Fruit fly (Drosophila melanogaster) whole organism, embryonic: ENCODE data around the gene Twdlalpha.
A peak's percentile ranks its signal among the peaks of the same experiment; 100 is the strongest.

Experiments
- Bdp1 ChIP-seq: fragments of 200-800 bp; sonication (Bioruptor generic); optimal IDR thresholded peaks from 3 replicates; lab custom pipeline; 2016; ENCODE audit warnings: missing biosample characterization, missing genetic modification characterization
- Blimp-1 ChIP-seq: fragments of 200-800 bp; sonication (Bioruptor generic); optimal IDR thresholded peaks from 3 replicates; lab custom pipeline; 2018; ENCODE audit warnings: missing biosample characterization, missing genetic modification characterization, mild to moderate bottlenecking, moderate library complexity, missing genetic modification reagents
- CG10147 ChIP-seq: fragments of 200-800 bp; sonication (Bioruptor generic); optimal IDR thresholded peaks from 2 replicates; lab custom pipeline; 2019; ENCODE audit warnings: missing biosample characterization, mild to moderate bottlenecking, missing genetic modification characterization, moderate library complexity
- CG11504 ChIP-seq: fragments of 200-800 bp; sonication (Bioruptor generic); optimal IDR thresholded peaks from 3 replicates; lab custom pipeline; 2019; ENCODE audit warnings: missing biosample characterization, mild to moderate bottlenecking, missing genetic modification characterization, moderate library complexity
- CG11695 ChIP-seq: fragments of 200-800 bp; sonication (Bioruptor generic); IDR thresholded peaks from 3 replicates; pipeline ENCODE4 v1.3.6; 2022; ENCODE audit warnings: missing biosample characterization, missing genetic modification characterization
- CG11696 ChIP-seq: fragments of 200-800 bp; sonication (Bioruptor generic); IDR thresholded peaks from 2 replicates; pipeline ENCODE4 v1.3.6; 2022; ENCODE audit warnings: missing biosample characterization, missing genetic modification characterization
- CG13894 ChIP-seq: fragments of 200-800 bp; sonication (Bioruptor generic); optimal IDR thresholded peaks from 3 replicates; lab custom pipeline; 2018; ENCODE audit warnings: missing biosample characterization, mild to moderate bottlenecking, missing genetic modification characterization, moderate library complexity
- CG15269 ChIP-seq: fragments of 200-800 bp; sonication (Bioruptor generic); optimal IDR thresholded peaks from 2 replicates; lab custom pipeline; 2018; ENCODE audit warnings: missing biosample characterization, mild to moderate bottlenecking, missing genetic modification characterization, moderate library complexity
- CG2889 ChIP-seq: fragments of 200-800 bp; sonication (Bioruptor generic); IDR thresholded peaks from 3 replicates; pipeline ENCODE4 v1.3.6; 2022; ENCODE audit warnings: missing biosample characterization, missing genetic modification characterization
- CG31365 ChIP-seq: fragments of 200-800 bp; sonication (Bioruptor generic); optimal IDR thresholded peaks from 2 replicates; lab custom pipeline; 2018; ENCODE audit warnings: missing biosample characterization, mild to moderate bottlenecking, missing genetic modification characterization
- CG3163 ChIP-seq: fragments of 200-800 bp; sonication (Bioruptor generic); optimal IDR thresholded peaks from 3 replicates; lab custom pipeline; 2016; ENCODE audit warnings: missing biosample characterization, missing genetic modification characterization
- CG32772 ChIP-seq: fragments of 200-800 bp; sonication (Bioruptor generic); IDR thresholded peaks from 2 replicates; pipeline ENCODE4 v1.3.6; 2022; ENCODE audit warnings: missing biosample characterization, missing genetic modification characterization
- CG3281 ChIP-seq: fragments of 200-800 bp; sonication (Bioruptor generic); optimal IDR thresholded peaks from 3 replicates; lab custom pipeline; 2017; ENCODE audit warnings: missing biosample characterization, mild to moderate bottlenecking, missing genetic modification characterization
- CG8089 ChIP-seq: fragments of 200-800 bp; sonication (Bioruptor generic); optimal IDR thresholded peaks from 3 replicates; lab custom pipeline; 2016; ENCODE audit warnings: missing biosample characterization, missing genetic modification characterization
- CG8478 ChIP-seq: fragments of >200 bp; optimal IDR thresholded peaks from 2 replicates; lab custom pipeline; 2018
- CG9215 ChIP-seq: fragments of 200-800 bp; sonication (Bioruptor generic); IDR thresholded peaks from 2 replicates; pipeline ENCODE4 v1.3.6; 2022; ENCODE audit warnings: missing biosample characterization, missing genetic modification characterization
- D19A ChIP-seq: fragments of 200-800 bp; optimal IDR thresholded peaks from 3 replicates; lab custom pipeline; 2019; ENCODE audit warnings: missing biosample characterization, mild to moderate bottlenecking, missing genetic modification characterization, moderate library complexity
- ERR ChIP-seq: fragments of 200-800 bp; sonication (Bioruptor generic); optimal IDR thresholded peaks from 2 replicates; lab custom pipeline; 2016; ENCODE audit warnings: missing biosample characterization, missing genetic modification characterization
- Fer2 ChIP-seq: fragments of 200-800 bp; sonication (Bioruptor generic); optimal IDR thresholded peaks from 2 replicates; lab custom pipeline; 2018; ENCODE audit warnings: missing biosample characterization, mild to moderate bottlenecking, missing genetic modification characterization, moderate library complexity
- HHEX ChIP-seq: fragments of 200-800 bp; sonication (Bioruptor generic); optimal IDR thresholded peaks from 3 replicates; lab custom pipeline; 2017; ENCODE audit warnings: missing biosample characterization, mild to moderate bottlenecking, missing genetic modification characterization, missing genetic modification reagents
- Hmx ChIP-seq: fragments of 200-800 bp; sonication (Bioruptor generic); optimal IDR thresholded peaks from 2 replicates; lab custom pipeline; 2016; ENCODE audit warnings: missing biosample characterization, missing genetic modification characterization
- MBD-R2 ChIP-seq: fragments of 200-800 bp; sonication (Bioruptor generic); IDR thresholded peaks from 2 replicates; pipeline ENCODE4 v1.3.6; 2022; ENCODE audit warnings: missing biosample characterization, missing genetic modification characterization
- MTF-1 ChIP-seq: fragments of 200-800 bp; sonication (Bioruptor generic); optimal IDR thresholded peaks from 2 replicates; lab custom pipeline; 2018; ENCODE audit warnings: missing biosample characterization, mild to moderate bottlenecking, missing genetic modification characterization, borderline replicate concordance
- Med ChIP-seq: fragments of 200-800 bp; sonication (Bioruptor generic); peaks from one replicate; lab custom pipeline; 2016; ENCODE audit warnings: missing biosample characterization, missing genetic modification characterization, mild to moderate bottlenecking, inconsistent platforms, moderate library complexity
- NC2α ChIP-seq: fragments of 200-800 bp; sonication (Bioruptor generic); optimal IDR thresholded peaks from 2 replicates; lab custom pipeline; 2016; ENCODE audit warnings: missing biosample characterization, missing genetic modification characterization
- Neu2 ChIP-seq: fragments of 200-800 bp; sonication (Bioruptor generic); optimal IDR thresholded peaks from 3 replicates; lab custom pipeline; 2016; ENCODE audit warnings: missing biosample characterization, missing genetic modification characterization, borderline replicate concordance
- Nf-YA ChIP-seq: fragments of 200-800 bp; sonication (Bioruptor generic); IDR thresholded peaks from 2 replicates; pipeline ENCODE4 v1.3.6; 2022; ENCODE audit warnings: missing biosample characterization, missing genetic modification characterization
- Pdp1 ChIP-seq, 2 experiments: fragments of 200-800 bp; sonication (Bioruptor generic); optimal IDR thresholded peaks; 3 replicates each; lab custom pipeline; 2016; ENCODE audit warnings: missing biosample characterization in 2 of 2, missing genetic modification characterization in 2 of 2, mild to moderate bottlenecking in 1 of 2, moderate library complexity in 1 of 2
- Rx ChIP-seq: fragments of 200-800 bp; sonication (Bioruptor generic); IDR thresholded peaks from 2 replicates; pipeline ENCODE4 v1.3.6; 2022; ENCODE audit warnings: missing biosample characterization, missing genetic modification characterization
- Side ChIP-seq: fragments of 200-800 bp; sonication (Bioruptor generic); optimal IDR thresholded peaks from 2 replicates; lab custom pipeline; 2016; ENCODE audit warnings: missing biosample characterization, missing genetic modification characterization
- Sox100B ChIP-seq: fragments of 200-800 bp; sonication (Bioruptor generic); optimal IDR thresholded peaks from 3 replicates; lab custom pipeline; 2018; ENCODE audit warnings: missing biosample characterization, mild to moderate bottlenecking, missing genetic modification characterization
- Stat92E ChIP-seq, 3 experiments: fragments of >200 bp in 2 of 3; fragments of 200-800 bp in 1 of 3; sonication (Bioruptor generic) in 1 of 3; optimal IDR thresholded peaks; 2 replicates each; lab custom pipeline; 2017 to 2019; ENCODE audit warnings: missing biosample characterization in 3 of 3, missing genetic modification characterization in 3 of 3, mild to moderate bottlenecking in 1 of 3, moderate library complexity in 1 of 3
- cg ChIP-seq: fragments of 200-800 bp; sonication (Bioruptor generic); optimal IDR thresholded peaks from 3 replicates; lab custom pipeline; 2019; ENCODE audit warnings: missing biosample characterization, mild to moderate bottlenecking, missing genetic modification characterization, moderate library complexity
- emc ChIP-seq: fragments of 200-800 bp; sonication (Bioruptor generic); optimal IDR thresholded peaks from 2 replicates; lab custom pipeline; 2016; ENCODE audit warnings: missing biosample characterization, missing genetic modification characterization
- en ChIP-seq: fragments of 200-800 bp; sonication (Bioruptor generic); optimal IDR thresholded peaks from 2 replicates; lab custom pipeline; 2016; ENCODE audit warnings: missing biosample characterization, missing genetic modification characterization
- fru ChIP-seq: fragments of >200 bp; optimal IDR thresholded peaks from 2 replicates; lab custom pipeline; 2017
- fu2 ChIP-seq: fragments of 200-800 bp; sonication (Bioruptor generic); optimal IDR thresholded peaks from 2 replicates; lab custom pipeline; 2016; ENCODE audit warnings: missing biosample characterization, missing genetic modification characterization
- gt ChIP-seq: fragments of 200-800 bp; sonication (Bioruptor generic); IDR thresholded peaks from 2 replicates; pipeline ENCODE4 v1.3.6; 2022; ENCODE audit warnings: missing biosample characterization, missing genetic modification characterization
- jing ChIP-seq: fragments of 200-800 bp; sonication (Bioruptor generic); optimal IDR thresholded peaks from 2 replicates; lab custom pipeline; 2018; ENCODE audit warnings: missing biosample characterization, mild to moderate bottlenecking, missing genetic modification characterization
- lmd ChIP-seq: fragments of 200-800 bp; sonication (Bioruptor generic); IDR thresholded peaks from 2 replicates; pipeline ENCODE4 v1.3.6; 2022; ENCODE audit warnings: missing biosample characterization, missing genetic modification characterization
- lov ChIP-seq, 2 experiments: fragments of 200-800 bp in 1 of 2; fragments of >200 bp in 1 of 2; sonication (Bioruptor generic) in 1 of 2; IDR thresholded peaks in 1 of 2; optimal IDR thresholded peaks in 1 of 2; 2 replicates in 1 of 2; 3 replicates in 1 of 2; pipeline versions ENCODE4 v1.3.6 to Lab custom; 2017 to 2022; ENCODE audit warnings: missing biosample characterization in 1 of 2, missing genetic modification characterization in 1 of 2
- onecut ChIP-seq: fragments of 200-800 bp; sonication (Bioruptor generic); IDR thresholded peaks from 2 replicates; pipeline ENCODE4 v1.3.6; 2022; ENCODE audit warnings: missing biosample characterization, missing genetic modification characterization
- rib ChIP-seq: fragments of 200-800 bp; sonication (Bioruptor generic); IDR thresholded peaks from 2 replicates; pipeline ENCODE4 v1.3.6; 2022; ENCODE audit warnings: missing biosample characterization, missing genetic modification characterization
- schlank ChIP-seq: fragments of 200-800 bp; sonication (Bioruptor generic); optimal IDR thresholded peaks from 2 replicates; lab custom pipeline; 2018; ENCODE audit warnings: missing biosample characterization, mild to moderate bottlenecking, missing genetic modification characterization
- seq ChIP-seq: fragments of 200-800 bp; sonication (Bioruptor generic); IDR thresholded peaks from 2 replicates; pipeline ENCODE4 v1.3.6; 2022; ENCODE audit warnings: missing biosample characterization, missing genetic modification characterization
- sim ChIP-seq: fragments of 200-800 bp; sonication (Bioruptor generic); IDR thresholded peaks from 2 replicates; pipeline ENCODE4 v1.3.6; 2022; ENCODE audit warnings: missing biosample characterization, missing genetic modification characterization
- tll ChIP-seq, 2 experiments: fragments of 200-800 bp in 1 of 2; fragments of >200 bp in 1 of 2; sonication (Bioruptor generic) in 1 of 2; optimal IDR thresholded peaks; 2 replicates each; lab custom pipeline; 2017 to 2019; ENCODE audit warnings: missing biosample characterization in 2 of 2, missing genetic modification characterization in 2 of 2, mild to moderate bottlenecking in 1 of 2, moderate library complexity in 1 of 2
- trh ChIP-seq: fragments of 200-800 bp; sonication (Bioruptor generic); optimal IDR thresholded peaks from 2 replicates; lab custom pipeline; 2016; ENCODE audit warnings: missing biosample characterization, missing genetic modification characterization
- vnd ChIP-seq: fragments of 200-800 bp; sonication (Bioruptor generic); IDR thresholded peaks from 3 replicates; pipeline ENCODE4 v1.3.6; 2022; ENCODE audit warnings: missing biosample characterization, missing genetic modification characterization; ENCODE audit not compliant: partially characterized antibody
- vvl ChIP-seq: fragments of 200-800 bp; sonication (Bioruptor generic); IDR thresholded peaks from 2 replicates; pipeline ENCODE4 v1.3.6; 2022; ENCODE audit warnings: missing biosample characterization, missing genetic modification characterization
- yki ChIP-seq: fragments of >200 bp; optimal IDR thresholded peaks from 3 replicates; lab custom pipeline; 2018

Gene Twdlalpha

dm6 chrX:16781055-16781454 lies 38.4 kb downstream of the Twdlalpha start (continued):
- TF ChIP-seq CG3163 (no peak), emc (no peak), CG2889 (no peak), CG11695 (0 out of 3 replicates have a peak, but pooled peaks have one; percentile 10), Rx (GFP tag; lab: Robert Waterston, UW) (peak; percentile 32; the same call in 1 of the 2 replicates), CG11504 (tag; lab: Kevin White, UChicago) (peak; percentile 37), onecut (GFP tag; lab: Robert Waterston, UW) (no peak), CG13894 (tag; lab: Kevin White, UChicago) (peak; percentile 15), Side (peak; percentile 24), MBD-R2 (GFP tag; lab: Robert Waterston, UW) (no peak), CG8478 (lab: Kevin White, UChicago) (no peak), CG11696 (peak; percentile 19; the same call in 1 of the 2 replicates), Sox100B (GFP tag; lab: Kevin White, UChicago) (no peak), CG9215 (GFP tag; lab: Robert Waterston, UW) (peak; percentile 21; the same call in 1 of the 2 replicates), CG32772 (GFP tag; lab: Robert Waterston, UW) (no peak), sim (GFP tag; lab: Robert Waterston, UW) (no peak), schlank (tag; lab: Kevin White, UChicago) (no peak), Fer2 (tag; lab: Kevin White, UChicago) (no peak), yki (no peak), CG8089 (peak; percentile 6), CG3281 (GFP tag; lab: Kevin White, UChicago) (peak; percentile 53), jing (no peak), gt (no peak), D19A (tag; lab: Kevin White, UChicago) (no peak), lmd (GFP tag; lab: Robert Waterston, UW) (peak; percentile 19; the same call in 1 of the 2 replicates), fru (lab: Kevin White, UChicago) (no peak), Bdp1 (GFP tag; lab: Kevin White, UChicago) (no peak), Blimp-1 (no peak), cg (GFP tag; lab: Kevin White, UChicago) (no peak), Neu2 (GFP tag; lab: Kevin White, UChicago) (no peak), NC2α (no peak), MTF-1 (GFP tag; lab: Kevin White, UChicago) (no peak), vvl (GFP tag; lab: Robert Waterston, UW) (no peak), tll (GFP tag; optimal IDR thresholded peaks at IDR 0.05; lab: Kevin White, UChicago) (no peak), Nf-YA (no peak), seq (peak; percentile 27; the same call in 1 of the 2 replicates), fu2 (GFP tag; lab: Kevin White, UChicago) (peak; percentile 17), trh (GFP tag; lab: Kevin White, UChicago) (no peak), vnd (no peak), Med (GFP tag; lab: Kevin White, UChicago) (peak; percentile 88), Pdp1 (GFP tag; optimal IDR thresholded peaks at IDR 0.05; lab: Kevin White, UChicago) (peak; percentile 11 to 62), Hmx (no peak), HHEX (GFP tag; lab: Kevin White, UChicago) (peak; percentile 29), rib (GFP tag; lab: Robert Waterston, UW) (no peak), en (no peak), CG31365 (tag; lab: Kevin White, UChicago) (no peak), ERR (no peak), CG10147 (GFP tag; lab: Kevin White, UChicago) (peak; percentile 2), lov (optimal IDR thresholded peaks at IDR 0.05; lab: Kevin White, UChicago) (no peak), lov (GFP tag; IDR thresholded peaks at IDR 0.05; lab: Robert Waterston, UW) (no peak), CG15269 (tag; lab: Kevin White, UChicago) (peak; percentile 51), Stat92E (GFP tag; optimal IDR thresholded peaks at IDR 0.05; lab: Kevin White, UChicago) (no peak)
